In the genomic region with DNA sequence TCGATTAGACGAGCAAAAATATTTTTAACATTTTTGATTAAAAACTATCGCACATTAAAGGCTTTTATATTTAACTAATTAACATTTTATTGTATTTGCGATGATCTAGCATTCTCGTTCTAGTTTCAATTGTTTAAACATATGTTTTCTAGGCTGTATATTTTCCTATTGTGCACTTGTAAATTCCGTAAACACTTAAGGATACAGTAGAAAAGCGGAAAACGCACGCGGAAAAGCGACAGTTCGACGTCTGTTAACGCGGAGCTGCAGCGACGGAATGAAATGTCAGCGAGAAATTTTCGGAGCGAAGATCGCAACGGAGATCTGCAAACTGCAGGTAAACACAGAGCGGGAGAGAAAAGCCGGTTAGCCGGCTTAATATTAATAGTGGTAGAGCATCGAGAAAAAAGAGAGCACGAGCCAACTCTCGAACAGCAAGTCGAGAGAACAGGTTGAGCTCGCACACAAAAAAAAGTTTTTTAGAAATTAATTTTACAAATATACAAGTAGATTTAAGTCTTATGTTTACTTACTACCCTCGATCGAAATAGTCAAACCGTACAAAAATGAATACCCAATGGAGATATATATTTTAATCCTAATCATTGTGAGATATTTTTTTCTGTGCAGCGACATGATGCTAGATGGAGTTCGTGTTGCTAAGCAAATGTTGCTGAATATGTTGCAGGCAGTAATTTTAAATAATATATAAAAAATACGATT, we compare ENCODE assay signal across 5 fruit fly cellular contexts.
TF ChIP-seq lines count a peak whose summit lies in the region.

No protein-coding gene starts in this region.

- peak; percentile 45 for TF ChIP-seq CTCF in whole organism, embryonic (GFP tag; optimal IDR thresholded peaks at IDR 0.05; lab: Kevin White, UChicago)

TF ChIP-seq in whole organism, adult, 20 proteins besides CTCF, POLR2A, EP300 and RAD21:
- peak; percentile 43 for TF ChIP-seq tj (GFP tag; optimal IDR thresholded peaks at IDR 0.05; lab: Kevin White, UChicago)
- TF ChIP-seq pad (GFP tag; optimal IDR thresholded peaks at IDR 0.05; lab: Kevin White, UChicago), result no peak
- peak; percentile 63 for TF ChIP-seq CG33017 (tag; optimal IDR thresholded peaks at IDR 0.05; lab: Kevin White, UChicago)
- TF ChIP-seq CG12768 (GFP tag; optimal IDR thresholded peaks at IDR 0.05; lab: Kevin White, UChicago), result peak; percentile 13
- TF ChIP-seq CG5204 (GFP tag; optimal IDR thresholded peaks at IDR 0.05; lab: Kevin White, UChicago), result peak; percentile 4
- peak; percentile 55 for TF ChIP-seq CG7101 (tag; optimal IDR thresholded peaks at IDR 0.05; lab: Kevin White, UChicago)
- TF ChIP-seq CG7045 (GFP tag; optimal IDR thresholded peaks at IDR 0.05; lab: Kevin White, UChicago), result peak; percentile 27
- TF ChIP-seq ovo (GFP tag; optimal IDR thresholded peaks at IDR 0.05; lab: Kevin White, UChicago), result no peak
- TF ChIP-seq CG14711 (tag; optimal IDR thresholded peaks at IDR 0.05; lab: Kevin White, UChicago), result peak; percentile 55
- no peak for TF ChIP-seq Hr96 (GFP tag; optimal IDR thresholded peaks at IDR 0.05; lab: Kevin White, UChicago)
- TF ChIP-seq CG1620 (GFP tag; optimal IDR thresholded peaks at IDR 0.05; lab: Kevin White, UChicago), result no peak
- peak; percentile 29 for TF ChIP-seq bab1 (GFP tag; optimal IDR thresholded peaks at IDR 0.05; lab: Kevin White, UChicago)
- no peak for TF ChIP-seq cic (GFP tag; optimal IDR thresholded peaks at IDR 0.05; lab: Kevin White, UChicago)

TF ChIP-seq in whole organism, embryonic, 481 proteins besides CTCF, POLR2A, EP300 and RAD21 (continues in another document):
- TF ChIP-seq CG30431 (GFP tag; optimal IDR thresholded peaks at IDR 0.05; lab: Kevin White, UChicago) (peak; percentile 89), CG6654 (GFP tag; optimal IDR thresholded peaks at IDR 0.05; lab: Kevin White, UChicago) (peak; percentile 53), otp (GFP tag; IDR thresholded peaks at IDR 0.05; lab: Robert Waterston, UW) (peak; percentile 95), CG11093 (GFP tag; IDR thresholded peaks at IDR 0.05; lab: Robert Waterston, UW) (peak; percentile 79), ato (GFP tag; IDR thresholded peaks at IDR 0.05; lab: Robert Waterston, UW; ENCODE audit: partially characterized antibody) (no peak), ems (GFP tag; optimal IDR thresholded peaks at IDR 0.05; lab: Kevin White, UChicago) (peak; percentile 88), H2.0 (GFP tag; IDR thresholded peaks at IDR 0.05; lab: Robert Waterston, UW) (peak; percentile 89), chm (GFP tag; IDR thresholded peaks at IDR 0.05; lab: Robert Waterston, UW) (no peak), CG11560 (tag; IDR thresholded peaks at IDR 0.05; lab: Robert Waterston, UW) (no peak; the same call in 2 of the 3 replicates), dimm (GFP tag; IDR thresholded peaks at IDR 0.05; lab: Robert Waterston, UW) (no peak), gsb (GFP tag; IDR thresholded peaks at IDR 0.05; lab: Robert Waterston, UW) (peak; percentile 77), CG18764 (GFP tag; optimal IDR thresholded peaks at IDR 0.05; lab: Kevin White, UChicago) (peak; percentile 87), CoRest (tag; optimal IDR thresholded peaks at IDR 0.05; lab: Kevin White, UChicago) (peak; percentile 92), lilli (GFP tag; optimal IDR thresholded peaks at IDR 0.05; lab: Kevin White, UChicago) (peak; percentile 83), bowl (GFP tag; IDR thresholded peaks at IDR 0.05; lab: Robert Waterston, UW) (peak; percentile 86), CG10462 (GFP tag; optimal IDR thresholded peaks at IDR 0.05; lab: Kevin White, UChicago) (peak; percentile 93), CG2120 (GFP tag; optimal IDR thresholded peaks at IDR 0.05; lab: Kevin White, UChicago) (peak; percentile 66)

TF ChIP-seq in whole organism, prepupa, 60 proteins besides CTCF, POLR2A, EP300 and RAD21 (continues in another document):
- TF ChIP-seq lz (GFP tag; optimal IDR thresholded peaks at IDR 0.05; lab: Kevin White, UChicago), result peak; percentile 94
- peak; percentile 97 for TF ChIP-seq esn (GFP tag; optimal IDR thresholded peaks at IDR 0.05; lab: Kevin White, UChicago)
- peak; percentile 95 for TF ChIP-seq vri (GFP tag; optimal IDR thresholded peaks at IDR 0.05; lab: Kevin White, UChicago)
- TF ChIP-seq CG11762 (GFP tag; optimal IDR thresholded peaks at IDR 0.05; lab: Kevin White, UChicago; ENCODE audit: insufficient read depth), result peak; percentile 96
- peak; percentile 91 for TF ChIP-seq Eip93F (GFP tag; optimal IDR thresholded peaks at IDR 0.05; lab: Kevin White, UChicago)
- TF ChIP-seq CG3032 (tag; optimal IDR thresholded peaks at IDR 0.05; lab: Kevin White, UChicago), result peak; percentile 97
- TF ChIP-seq CG6808 (GFP tag; optimal IDR thresholded peaks at IDR 0.05; lab: Kevin White, UChicago), result peak; percentile 94
- peak; percentile 90 for TF ChIP-seq Hr39 (GFP tag; optimal IDR thresholded peaks at IDR 0.05; lab: Kevin White, UChicago)
- TF ChIP-seq CG4318 (GFP tag; optimal IDR thresholded peaks at IDR 0.05; lab: Kevin White, UChicago), result peak; percentile 91
- peak; percentile 86 for TF ChIP-seq fd85E (GFP tag; optimal IDR thresholded peaks at IDR 0.05; lab: Kevin White, UChicago)
- TF ChIP-seq CG6276 (GFP tag; optimal IDR thresholded peaks at IDR 0.05; lab: Kevin White, UChicago), result peak; percentile 96
- peak; percentile 97 for TF ChIP-seq achi (GFP tag; optimal IDR thresholded peaks at IDR 0.05; lab: Kevin White, UChicago)
- peak; percentile 98 for TF ChIP-seq CG3919 (GFP tag; optimal IDR thresholded peaks at IDR 0.05; lab: Kevin White, UChicago)
- TF ChIP-seq spab (GFP tag; optimal IDR thresholded peaks at IDR 0.05; lab: Kevin White, UChicago), result peak; percentile 97
- peak; percentile 92 for TF ChIP-seq cyc (GFP tag; optimal IDR thresholded peaks at IDR 0.05; lab: Kevin White, UChicago)
- peak; percentile 97 for TF ChIP-seq Hr4 (GFP tag; optimal IDR thresholded peaks at IDR 0.05; lab: Kevin White, UChicago)
- peak; percentile 94 for TF ChIP-seq CG7368 (GFP tag; optimal IDR thresholded peaks at IDR 0.05; lab: Kevin White, UChicago)
- peak; percentile 97 for TF ChIP-seq acj6 (GFP tag; optimal IDR thresholded peaks at IDR 0.05; lab: Kevin White, UChicago)

TF ChIP-seq in whole organism, pupa, 21 proteins besides CTCF, POLR2A, EP300 and RAD21 (continues in another document):
- peak; percentile 84 for TF ChIP-seq CG13204 (GFP tag; optimal IDR thresholded peaks at IDR 0.05; lab: Kevin White, UChicago)
- peak; percentile 97 for TF ChIP-seq CG8301 (tag; optimal IDR thresholded peaks at IDR 0.05; lab: Kevin White, UChicago)
- TF ChIP-seq Pif1A (GFP tag; optimal IDR thresholded peaks at IDR 0.05; lab: Kevin White, UChicago), result peak; percentile 98
- peak; percentile 94 for TF ChIP-seq rn (GFP tag; IDR thresholded peaks at IDR 0.05; lab: Robert Waterston, UW)
- TF ChIP-seq D1 (tag; optimal IDR thresholded peaks at IDR 0.05; lab: Kevin White, UChicago), result peak; percentile 95
- peak; percentile 97 for TF ChIP-seq CG32121 (GFP tag; IDR thresholded peaks at IDR 0.05; lab: Robert Waterston, UW)
- peak; percentile 96 for TF ChIP-seq CG14655 (GFP tag; optimal IDR thresholded peaks at IDR 0.05; lab: Kevin White, UChicago)
- peak; percentile 96 for TF ChIP-seq CG12605 (GFP tag; IDR thresholded peaks at IDR 0.05; lab: Robert Waterston, UW)
- peak; percentile 97 for TF ChIP-seq CG8159 (tag; optimal IDR thresholded peaks at IDR 0.05; lab: Kevin White, UChicago)
- peak; percentile 97 for TF ChIP-seq CG15710 (tag; optimal IDR thresholded peaks at IDR 0.05; lab: Kevin White, UChicago)
- peak; percentile 97 for TF ChIP-seq CG34367 (tag; optimal IDR thresholded peaks at IDR 0.05; lab: Kevin White, UChicago)
- peak; percentile 93 for TF ChIP-seq gl (tag; optimal IDR thresholded peaks at IDR 0.05; lab: Kevin White, UChicago)
- peak; percentile 97 for TF ChIP-seq Pif1B (GFP tag; optimal IDR thresholded peaks at IDR 0.05; lab: Kevin White, UChicago)
- TF ChIP-seq Ets98B (GFP tag; IDR thresholded peaks at IDR 0.05; lab: Robert Waterston, UW), result peak; percentile 98
- TF ChIP-seq CG9948 (tag; optimal IDR thresholded peaks at IDR 0.05; lab: Kevin White, UChicago), result peak; percentile 97
- peak; percentile 98 for TF ChIP-seq CG4496 (GFP tag; IDR thresholded peaks at IDR 0.05; lab: Robert Waterston, UW)
- peak; percentile 98 for TF ChIP-seq CG17806 (tag; optimal IDR thresholded peaks at IDR 0.05; lab: Kevin White, UChicago)
- TF ChIP-seq CG10348 (GFP tag; IDR thresholded peaks at IDR 0.05; lab: Robert Waterston, UW), result peak; percentile 57; the same call in 1 of the 2 replicates
- TF ChIP-seq EcR (GFP tag; optimal IDR thresholded peaks at IDR 0.05; lab: Kevin White, UChicago), result peak; percentile 59

TF ChIP-seq in whole organism, wandering third instar larva, 38 proteins besides CTCF, POLR2A, EP300 and RAD21 (continues in another document):
- TF ChIP-seq lola (GFP tag; optimal IDR thresholded peaks at IDR 0.05; lab: Kevin White, UChicago) (no peak), usp (GFP tag; optimal IDR thresholded peaks at IDR 0.05; lab: Kevin White, UChicago) (no peak), Abd-B (GFP tag; optimal IDR thresholded peaks at IDR 0.05; lab: Kevin White, UChicago) (no peak), GATAd (GFP tag; optimal IDR thresholded peaks at IDR 0.05; lab: Kevin White, UChicago) (peak; percentile 39), Myc (optimal IDR thresholded peaks at IDR 0.05; lab: Kevin White, UChicago) (no peak), rgr (GFP tag; optimal IDR thresholded peaks at IDR 0.05; lab: Kevin White, UChicago) (peak; percentile 97), woc (GFP tag; optimal IDR thresholded peaks at IDR 0.05; lab: Kevin White, UChicago) (peak; percentile 87), Hnf4 (GFP tag; optimal IDR thresholded peaks at IDR 0.05; lab: Kevin White, UChicago) (peak; percentile 94), Mio (GFP tag; optimal IDR thresholded peaks at IDR 0.05; lab: Kevin White, UChicago) (peak; percentile 40), tai (GFP tag; optimal IDR thresholded peaks at IDR 0.05; lab: Kevin White, UChicago) (peak; percentile 73), N (GFP tag; optimal IDR thresholded peaks at IDR 0.05; lab: Kevin White, UChicago) (no peak), Dif (GFP tag; optimal IDR thresholded peaks at IDR 0.05; lab: Kevin White, UChicago; ENCODE audit: partially characterized antibody) (peak; percentile 40), jim (GFP tag; optimal IDR thresholded peaks at IDR 0.05; lab: Kevin White, UChicago) (no peak), h (GFP tag; optimal IDR thresholded peaks at IDR 0.05; lab: Kevin White, UChicago) (peak; percentile 97), Hr83 (GFP tag; optimal IDR thresholded peaks at IDR 0.05; lab: Kevin White, UChicago; ENCODE audit: poor library complexity, severe bottlenecking) (peak; percentile 41), fru (GFP tag; optimal IDR thresholded peaks at IDR 0.05; lab: Kevin White, UChicago) (peak; percentile 96), dsf (GFP tag; optimal IDR thresholded peaks at IDR 0.05; lab: Kevin White, UChicago; ENCODE audit: borderline replicate concordance) (peak; percentile 62), CG9705 (GFP tag; optimal IDR thresholded peaks at IDR 0.05; lab: Kevin White, UChicago) (peak; percentile 33), OdsH (GFP tag; optimal IDR thresholded peaks at IDR 0.05; lab: Kevin White, UChicago) (peak; percentile 96), Rel (GFP tag; optimal IDR thresholded peaks at IDR 0.05; lab: Kevin White, UChicago) (peak; percentile 90), Rel (tag; optimal IDR thresholded peaks at IDR 0.05; lab: Kevin White, UChicago) (peak; percentile 47)
